Worm (Caenorhabditis elegans) whole organism, late embryonic: ENCODE data around the gene ZK896.5.

Source experiments
- Y22D7AL.16 ChIP-seq: sonication (generic microtip); optimal IDR thresholded peaks from 2 replicates; lab custom pipeline; 2016; ENCODE audit warnings: missing genetic modification characterization, missing compliant biosample characterization
- ceh-14 ChIP-seq: sonication (generic microtip); optimal IDR thresholded peaks from 2 replicates; lab custom pipeline; 2016; ENCODE audit warnings: missing genotype, missing genetic modification characterization, missing compliant biosample characterization
- ceh-18 ChIP-seq: sonication (generic microtip); optimal IDR thresholded peaks from 2 replicates; lab custom pipeline; 2016; ENCODE audit warnings: missing genetic modification characterization, missing compliant biosample characterization
- ceh-2 ChIP-seq: sonication (generic microtip); optimal IDR thresholded peaks from 2 replicates; lab custom pipeline; 2016; ENCODE audit warnings: missing genotype, missing genetic modification characterization, missing compliant biosample characterization
- ceh-30 ChIP-seq: fragments of 150-350 bp; optimal IDR thresholded peaks from 2 replicates; lab custom pipeline; 2014; ENCODE audit warnings: missing biosample characterization, missing genetic modification characterization
- ceh-31 ChIP-seq: sonication (generic microtip); optimal IDR thresholded peaks from 2 replicates; lab custom pipeline; 2016; ENCODE audit warnings: missing genetic modification characterization, missing compliant biosample characterization
- ceh-34 ChIP-seq: sonication (generic microtip); optimal IDR thresholded peaks from 2 replicates; lab custom pipeline; 2016; ENCODE audit warnings: mild to moderate bottlenecking, missing genetic modification characterization, missing compliant biosample characterization
- ceh-45 ChIP-seq: fragments of 200-800 bp; sonication (Bioruptor generic); IDR thresholded peaks from 2 replicates; pipeline ENCODE4 v1.3.6; 2022; ENCODE audit warnings: missing genetic modification reagents, missing genetic modification characterization, missing compliant biosample characterization
- ceh-6 ChIP-seq: fragments of 200-800 bp; sonication (Bioruptor generic); optimal IDR thresholded peaks from 2 replicates; lab custom pipeline; 2018; ENCODE audit warnings: mild to moderate bottlenecking, missing genetic modification characterization, missing compliant biosample characterization
- che-1 ChIP-seq: sonication (generic microtip); optimal IDR thresholded peaks from 2 replicates; lab custom pipeline; 2016; ENCODE audit warnings: mild to moderate bottlenecking, missing genetic modification characterization, missing compliant biosample characterization
- dve-1 ChIP-seq: sonication (generic microtip); optimal IDR thresholded peaks from 2 replicates; lab custom pipeline; 2017; ENCODE audit warnings: antibody characterized with exemption, mild to moderate bottlenecking, missing genetic modification characterization, missing compliant biosample characterization
- elt-2 ChIP-seq: sonication (generic microtip); optimal IDR thresholded peaks from 2 replicates; lab custom pipeline; 2016; ENCODE audit warnings: missing genetic modification reagents, missing genetic modification characterization, missing compliant biosample characterization
- ets-4 ChIP-seq: sonication (generic microtip); optimal IDR thresholded peaks from 2 replicates; lab custom pipeline; 2016; ENCODE audit warnings: missing genetic modification characterization, missing compliant biosample characterization
- eyg-1 ChIP-seq: sonication (generic microtip); optimal IDR thresholded peaks from 2 replicates; lab custom pipeline; 2016; ENCODE audit warnings: missing genotype, missing genetic modification characterization, missing compliant biosample characterization
- fax-1 ChIP-seq: sonication (generic microtip); optimal IDR thresholded peaks from 2 replicates; lab custom pipeline; 2016; ENCODE audit warnings: missing genotype, missing genetic modification characterization, missing compliant biosample characterization
- fkh-10 ChIP-seq: fragments of 150-350 bp; optimal IDR thresholded peaks from 2 replicates; lab custom pipeline; 2014; ENCODE audit warnings: missing biosample characterization, missing genetic modification reagents, missing genetic modification characterization
- gmeb-2 ChIP-seq: sonication (generic microtip); optimal IDR thresholded peaks from 2 replicates; lab custom pipeline; 2016; ENCODE audit warnings: missing genetic modification characterization, inconsistent platforms, missing compliant biosample characterization
- hlh-15 ChIP-seq: sonication (generic microtip); optimal IDR thresholded peaks from 2 replicates; lab custom pipeline; 2016; ENCODE audit warnings: missing genetic modification characterization, missing compliant biosample characterization
- hlh-30 ChIP-seq: sonication (generic microtip); optimal IDR thresholded peaks from 2 replicates; lab custom pipeline; 2017; ENCODE audit warnings: antibody characterized with exemption, missing genetic modification characterization, missing compliant biosample characterization; ENCODE audit not compliant: insufficient read depth
- hlh-8 ChIP-seq: sonication (generic microtip); optimal IDR thresholded peaks from 2 replicates; lab custom pipeline; 2016; ENCODE audit warnings: missing genotype, missing genetic modification characterization, missing compliant biosample characterization
- lin-11 ChIP-seq: fragments of 200-800 bp; sonication (Bioruptor generic); optimal IDR thresholded peaks from 2 replicates; lab custom pipeline; 2018; ENCODE audit warnings: mild to moderate bottlenecking, missing genetic modification characterization, missing compliant biosample characterization
- mec-3 ChIP-seq: sonication (generic microtip); optimal IDR thresholded peaks from 2 replicates; lab custom pipeline; 2016; ENCODE audit warnings: borderline replicate concordance, missing genetic modification characterization, missing compliant biosample characterization
- nfya-1 ChIP-seq: sonication (generic microtip); optimal IDR thresholded peaks from 2 replicates; lab custom pipeline; 2017; ENCODE audit warnings: missing genetic modification characterization, mild to moderate bottlenecking, missing compliant biosample characterization, antibody characterized with exemption, moderate library complexity
- nhr-11 ChIP-seq: fragments of 150-350 bp; optimal IDR thresholded peaks from 2 replicates; lab custom pipeline; 2014; ENCODE audit warnings: missing biosample characterization, missing genetic modification characterization
- nhr-232 ChIP-seq: sonication (generic microtip); optimal IDR thresholded peaks from 2 replicates; lab custom pipeline; 2016; ENCODE audit warnings: missing genetic modification characterization, missing compliant biosample characterization
- npax-4 ChIP-seq: sonication (generic microtip); optimal IDR thresholded peaks from 2 replicates; lab custom pipeline; 2016; ENCODE audit warnings: missing genetic modification characterization, missing compliant biosample characterization
- ref-2 ChIP-seq: sonication (generic microtip); optimal IDR thresholded peaks from 2 replicates; lab custom pipeline; 2016; ENCODE audit warnings: missing genetic modification characterization, missing compliant biosample characterization
- sdc-2 ChIP-seq: sonication (generic microtip); optimal IDR thresholded peaks from 2 replicates; lab custom pipeline; 2016; ENCODE audit warnings: missing genotype, missing genetic modification characterization, missing compliant biosample characterization
- sox-2 ChIP-seq: fragments of 200-800 bp; sonication (Bioruptor generic); IDR thresholded peaks from 2 replicates; pipeline ENCODE4 v1.3.6; 2022; ENCODE audit warnings: missing genetic modification reagents, missing genetic modification characterization, missing compliant biosample characterization
- sox-4 ChIP-seq: sonication (generic microtip); optimal IDR thresholded peaks from 2 replicates; lab custom pipeline; 2017; ENCODE audit warnings: mild to moderate bottlenecking, missing genetic modification characterization, inconsistent platforms, missing compliant biosample characterization
- syd-9 ChIP-seq: sonication (generic microtip); optimal IDR thresholded peaks from 2 replicates; lab custom pipeline; 2016; ENCODE audit warnings: mild to moderate bottlenecking, missing genetic modification characterization, moderate library complexity, missing compliant biosample characterization
- tbx-2 ChIP-seq: sonication (generic microtip); optimal IDR thresholded peaks from 2 replicates; lab custom pipeline; 2016; ENCODE audit warnings: missing genetic modification characterization, missing compliant biosample characterization
- unc-42 ChIP-seq: sonication (generic microtip); optimal IDR thresholded peaks from 2 replicates; lab custom pipeline; 2016; ENCODE audit warnings: missing genotype, missing genetic modification characterization, missing compliant biosample characterization
- unc-55 ChIP-seq: sonication (generic microtip); optimal IDR thresholded peaks from 2 replicates; lab custom pipeline; 2017; ENCODE audit warnings: missing biosample characterization, missing genetic modification reagents, missing genetic modification characterization
- unc-86 ChIP-seq: sonication (generic microtip); optimal IDR thresholded peaks from 2 replicates; lab custom pipeline; 2016; ENCODE audit warnings: missing genetic modification characterization, missing compliant biosample characterization
- ztf-16 ChIP-seq: sonication (generic microtip); optimal IDR thresholded peaks from 2 replicates; lab custom pipeline; 2017; ENCODE audit warnings: missing genetic modification characterization, missing compliant biosample characterization

The ZK896.5 gene

ce11 chrIV:12859797-12860196 is 19.6 kb downstream of the ZK896.5 start, which contains the start of gene gcy-18:
Gene gcy-18 (plus strand): TSS chrIV:12860097.
- TF ChIP-seq sox-4 (tag; lab: Kevin White, UChicago) (no peak), dve-1 (tag; lab: Kevin White, UChicago) (no peak)
- TF ChIP-seq, all 69 proteins: peak for 0

- TF ChIP-seq nhr-11 (tag; lab: Kevin White, UChicago), result no peak
- no peak for TF ChIP-seq ets-4 (tag; lab: Kevin White, UChicago)
- no peak for TF ChIP-seq lin-11 (tag; lab: Kevin White, UChicago)
Measured at ce11 chrIV:12855248-12855647, 24.2 kb downstream of the ZK896.5 start, which contains the start of gene nstp-5. Gene nstp-5 (plus strand): TSS chrIV:12855548.

- TF ChIP-seq mec-3 (tag; lab: Kevin White, UChicago) (no peak), hlh-30 (tag; lab: Kevin White, UChicago) (no peak), nfya-1 (peak; percentile 14), ceh-6 (GFP tag; lab: Kevin White, UChicago) (no peak), elt-2 (peak; percentile 38), ztf-16 (tag; lab: Kevin White, UChicago) (no peak), hlh-8 (peak; percentile 37)
Measured at ce11 chrIV:12854372-12855114, 24.9 kb downstream of the ZK896.5 start.

ce11 chrIV:12849030-12849560 is 30.4 kb downstream of the ZK896.5 start, which contains the start of gene srf-3:
Gene srf-3 (plus strand): TSS chrIV:12849510.
- TF ChIP-seq eyg-1 (tag; lab: Kevin White, UChicago) (no peak), ceh-6 (GFP tag; lab: Kevin White, UChicago) (no peak), nhr-232 (tag; lab: Kevin White, UChicago) (no peak), hlh-30 (tag; lab: Kevin White, UChicago) (no peak)

ce11 chrIV:12845596-12845995 is 33.8 kb downstream of the ZK896.5 start, which contains the start of gene txt-19:
Gene txt-19 (plus strand): TSS chrIV:12845899.
- TF ChIP-seq ceh-14 (tag; lab: Kevin White, UChicago), result peak; percentile 53
- TF ChIP-seq dve-1 (tag; lab: Kevin White, UChicago), result no peak
- no peak for TF ChIP-seq fkh-10
- TF ChIP-seq tbx-2 (tag; lab: Kevin White, UChicago), result peak; percentile 11
- peak; percentile 35 for TF ChIP-seq ceh-18 (tag; lab: Kevin White, UChicago)
- no peak for TF ChIP-seq ceh-45 (GFP tag; lab: Robert Waterston, UW)
- TF ChIP-seq fax-1, result peak; percentile 13
- TF ChIP-seq nfya-1, result peak; percentile 9
- peak; percentile 27 for TF ChIP-seq unc-42 (tag; lab: Kevin White, UChicago)
- TF ChIP-seq hlh-15, result no peak
- no peak for TF ChIP-seq gmeb-2 (tag; lab: Kevin White, UChicago)
- peak; percentile 42 for TF ChIP-seq ceh-31 (tag; lab: Kevin White, UChicago)
- TF ChIP-seq npax-4, result no peak

ce11 chrIV:12842895-12843294 is 36.5 kb downstream of the ZK896.5 start:
- TF ChIP-seq ceh-34 (tag; lab: Kevin White, UChicago) (peak; percentile 12), ceh-30 (tag; lab: Kevin White, UChicago) (no peak), sox-2 (GFP tag; lab: Robert Waterston, UW) (no peak), che-1 (tag; lab: Kevin White, UChicago) (no peak), ets-4 (tag; lab: Kevin White, UChicago) (no peak), unc-55 (GFP tag; lab: Kevin White, UChicago) (peak; percentile 72), unc-42 (tag; lab: Kevin White, UChicago) (peak; percentile 28), sdc-2 (no peak), ceh-2 (tag; lab: Kevin White, UChicago) (no peak), nfya-1 (peak; percentile 31), Y22D7AL.16 (no peak), hlh-30 (tag; lab: Kevin White, UChicago) (no peak), ceh-45 (GFP tag; lab: Robert Waterston, UW) (no peak), ref-2 (tag; lab: Kevin White, UChicago) (no peak), syd-9 (no peak), unc-86 (tag; lab: Kevin White, UChicago) (no peak)
- TF ChIP-seq, all 69 proteins: peak for 4
